Worm (Caenorhabditis elegans) whole organism, young adult: ENCODE results near the gene lgc-29.

Experiments
- B0336.3 ChIP-seq: fragments of 200-800 bp; sonication (Bioruptor generic); IDR thresholded peaks from 2 replicates; pipeline ENCODE4 v1.3.6; 2022; ENCODE audit warnings: missing genetic modification characterization, missing compliant biosample characterization
- F22D6.2 ChIP-seq: sonication (generic microtip); optimal IDR thresholded peaks from 2 replicates; lab custom pipeline; 2016; ENCODE audit warnings: mild to moderate bottlenecking, missing genetic modification characterization, missing compliant biosample characterization
- F33H1.4 ChIP-seq: fragments of 200-800 bp; sonication (Bioruptor generic); IDR thresholded peaks from 2 replicates; pipeline ENCODE4 v1.3.6; 2022; ENCODE audit warnings: missing genetic modification reagents, missing genetic modification characterization, missing compliant biosample characterization
- F55B11.4 ChIP-seq: sonication (generic microtip); optimal IDR thresholded peaks from 2 replicates; lab custom pipeline; 2016; ENCODE audit warnings: missing compliant biosample characterization, missing genetic modification characterization, borderline replicate concordance; ENCODE audit not compliant: insufficient read depth
- F57A8.1 ChIP-seq: fragments of 200-800 bp; sonication (Bioruptor generic); optimal IDR thresholded peaks from 2 replicates; lab custom pipeline; 2018; ENCODE audit warnings: mild to moderate bottlenecking, missing genetic modification characterization, moderate library complexity, missing compliant biosample characterization
- T07F8.4 ChIP-seq: sonication (generic microtip); optimal IDR thresholded peaks from 2 replicates; lab custom pipeline; 2016; ENCODE audit warnings: mild to moderate bottlenecking, missing genetic modification characterization, moderate library complexity, missing compliant biosample characterization
- Y67H2A.10 ChIP-seq: fragments of 200-800 bp; sonication (Bioruptor generic); conservative IDR thresholded peaks from 2 replicates; pipeline ENCODE4 v1.3.6; 2022; ENCODE audit warnings: missing genetic modification reagents, missing genetic modification characterization, missing compliant biosample characterization
- Y79H2A.3 ChIP-seq: fragments of 200-800 bp; sonication (Bioruptor generic); conservative IDR thresholded peaks from 2 replicates; pipeline ENCODE4 v1.3.6; 2022; ENCODE audit warnings: missing genetic modification reagents, missing genetic modification characterization, missing compliant biosample characterization
- akir-1 ChIP-seq: fragments of 200-800 bp; sonication (Bioruptor generic); optimal IDR thresholded peaks from 2 replicates; lab custom pipeline; 2018; ENCODE audit warnings: mild to moderate bottlenecking, missing genetic modification characterization, moderate library complexity, missing compliant biosample characterization
- aptf-3 ChIP-seq: fragments of 200-800 bp; sonication (Bioruptor generic); IDR thresholded peaks from 2 replicates; pipeline ENCODE4 v1.3.6; 2022; ENCODE audit warnings: missing genetic modification characterization, missing compliant biosample characterization
- attf-5 ChIP-seq: fragments of 200-800 bp; sonication (Bioruptor generic); optimal IDR thresholded peaks from 2 replicates; lab custom pipeline; 2018; ENCODE audit warnings: mild to moderate bottlenecking, missing genetic modification characterization, missing compliant biosample characterization
- cebp-1 ChIP-seq, 2 experiments: fragments of 200-800 bp in 1 of 2; sonication (Bioruptor generic) in 1 of 2; sonication (generic microtip) in 1 of 2; IDR thresholded peaks in 1 of 2; optimal IDR thresholded peaks in 1 of 2; 2 replicates each; pipeline versions ENCODE4 v1.3.6 to Lab custom; 2017 to 2022; ENCODE audit warnings: missing compliant biosample characterization in 2 of 2, missing genetic modification characterization in 2 of 2, mild to moderate bottlenecking in 1 of 2, missing genetic modification reagents in 1 of 2, moderate library complexity in 1 of 2
- ceh-100 ChIP-seq: fragments of 200-800 bp; sonication (Bioruptor generic); IDR thresholded peaks from 2 replicates; pipeline ENCODE4 v1.3.6; 2022; ENCODE audit warnings: missing genetic modification reagents, missing genetic modification characterization, missing compliant biosample characterization
- ceh-91 ChIP-seq: fragments of 200-800 bp; sonication (Bioruptor generic); IDR thresholded peaks from 2 replicates; pipeline ENCODE4 v1.3.6; 2022; ENCODE audit warnings: missing genetic modification reagents, missing genetic modification characterization, missing compliant biosample characterization
- chd-7 ChIP-seq: sonication (generic microtip); optimal IDR thresholded peaks from 2 replicates; lab custom pipeline; 2016; ENCODE audit warnings: mild to moderate bottlenecking, missing genetic modification characterization, moderate library complexity, missing compliant biosample characterization
- dox-1 ChIP-seq: fragments of 200-800 bp; sonication (Bioruptor generic); IDR thresholded peaks from 2 replicates; pipeline ENCODE4 v1.3.6; 2022; ENCODE audit warnings: missing genetic modification reagents, missing genetic modification characterization, missing compliant biosample characterization
- dpff-1 ChIP-seq: sonication (generic microtip); optimal IDR thresholded peaks from 2 replicates; lab custom pipeline; 2017; ENCODE audit warnings: mild to moderate bottlenecking, missing genetic modification characterization, missing compliant biosample characterization
- efl-1 ChIP-seq: fragments of 150-350 bp; optimal IDR thresholded peaks from 2 replicates; lab custom pipeline; 2014; ENCODE audit warnings: missing biosample characterization, missing genetic modification reagents, missing genetic modification characterization
- egl-18 ChIP-seq: fragments of 200-800 bp; sonication (Bioruptor generic); IDR thresholded peaks from 2 replicates; pipeline ENCODE4 v1.3.6; 2022; ENCODE audit warnings: missing genetic modification reagents, missing genetic modification characterization, missing compliant biosample characterization
- egrh-3 ChIP-seq: fragments of 200-800 bp; sonication (Bioruptor generic); IDR thresholded peaks from 2 replicates; pipeline ENCODE4 v1.3.6; 2022; ENCODE audit warnings: missing genetic modification reagents, missing genetic modification characterization, missing compliant biosample characterization
- fkh-3 ChIP-seq: sonication (generic microtip); optimal IDR thresholded peaks from 2 replicates; lab custom pipeline; 2016; ENCODE audit warnings: mild to moderate bottlenecking, missing genetic modification characterization, missing compliant biosample characterization
- gei-17 ChIP-seq: fragments of 200-800 bp; sonication (Bioruptor generic); optimal IDR thresholded peaks from 2 replicates; lab custom pipeline; 2018; ENCODE audit warnings: mild to moderate bottlenecking, missing genetic modification characterization, missing compliant biosample characterization
- hmg-1.2 ChIP-seq: fragments of 200-800 bp; sonication (Bioruptor generic); IDR thresholded peaks from 2 replicates; pipeline ENCODE4 v1.3.6; 2022; ENCODE audit warnings: missing genetic modification reagents, missing genetic modification characterization, missing compliant biosample characterization
- hsf-1 ChIP-seq: fragments of 200-800 bp; sonication (Bioruptor generic); IDR thresholded peaks from 2 replicates; pipeline ENCODE4 v1.3.6; 2022; ENCODE audit warnings: missing genetic modification reagents, missing genetic modification characterization, missing compliant biosample characterization
- let-526 ChIP-seq: fragments of 200-800 bp; sonication (Bioruptor generic); IDR thresholded peaks from 2 replicates; pipeline ENCODE4 v1.3.6; 2022; ENCODE audit warnings: missing genetic modification reagents, missing genetic modification characterization, missing compliant biosample characterization
- let-607 ChIP-seq, 2 experiments: fragments of 200-800 bp in 1 of 2; sonication (Bioruptor generic) in 1 of 2; sonication (generic microtip) in 1 of 2; optimal IDR thresholded peaks; 2 replicates each; lab custom pipeline; 2016 to 2018; ENCODE audit warnings: mild to moderate bottlenecking in 2 of 2, missing compliant biosample characterization in 2 of 2, missing genetic modification characterization in 2 of 2, moderate library complexity in 2 of 2, missing genotype in 1 of 2
- lin-35 ChIP-seq, 3 experiments: fragments of 150-350 bp in 2 of 3; sonication (generic microtip) in 1 of 3; optimal IDR thresholded peaks; 2 replicates each; lab custom pipeline; 2014 to 2018; ENCODE audit warnings: missing biosample characterization in 3 of 3, missing genetic modification characterization in 3 of 3, missing genetic modification reagents in 3 of 3
- madf-10 ChIP-seq: sonication (generic microtip); optimal IDR thresholded peaks from 2 replicates; lab custom pipeline; 2016; ENCODE audit warnings: mild to moderate bottlenecking, missing genetic modification characterization, missing compliant biosample characterization
- madf-3 ChIP-seq: fragments of 200-800 bp; sonication (Bioruptor generic); IDR thresholded peaks from 2 replicates; pipeline ENCODE4 v1.3.6; 2022; ENCODE audit warnings: missing genetic modification reagents, missing genetic modification characterization, missing compliant biosample characterization
- madf-6 ChIP-seq: fragments of 200-800 bp; sonication (Bioruptor generic); IDR thresholded peaks from 2 replicates; pipeline ENCODE4 v1.3.6; 2022; ENCODE audit warnings: missing genetic modification reagents, missing genetic modification characterization, missing compliant biosample characterization
- mcd-1 ChIP-seq: fragments of 200-800 bp; sonication (Bioruptor generic); IDR thresholded peaks from 2 replicates; pipeline ENCODE4 v1.3.6; 2022; ENCODE audit warnings: missing genetic modification reagents, missing genetic modification characterization, missing compliant biosample characterization
- mel-28 ChIP-seq: sonication (generic microtip); optimal IDR thresholded peaks from 2 replicates; lab custom pipeline; 2016; ENCODE audit warnings: borderline replicate concordance, mild to moderate bottlenecking, missing genetic modification characterization, missing compliant biosample characterization
- nfya-1 ChIP-seq: sonication (generic microtip); optimal IDR thresholded peaks from 2 replicates; lab custom pipeline; 2017; ENCODE audit warnings: antibody characterized with exemption, missing compliant biosample characterization, missing genetic modification characterization, borderline replicate concordance; ENCODE audit not compliant: insufficient read depth
- nfyb-1 ChIP-seq: fragments of 200-800 bp; sonication (Bioruptor generic); IDR thresholded peaks from 2 replicates; pipeline ENCODE4 v1.3.6; 2022; ENCODE audit warnings: missing genetic modification reagents, missing genetic modification characterization, missing compliant biosample characterization
- nhr-179 ChIP-seq: sonication (generic microtip); optimal IDR thresholded peaks from 2 replicates; lab custom pipeline; 2016; ENCODE audit warnings: mild to moderate bottlenecking, missing genetic modification characterization, missing compliant biosample characterization
- rcor-1 ChIP-seq: fragments of 200-800 bp; sonication (Bioruptor generic); IDR thresholded peaks from 2 replicates; pipeline ENCODE4 v1.3.6; 2022; ENCODE audit warnings: missing genetic modification reagents, missing genetic modification characterization, missing compliant biosample characterization
- repo-1 ChIP-seq: sonication (generic microtip); optimal IDR thresholded peaks from 2 replicates; lab custom pipeline; 2017; ENCODE audit warnings: mild to moderate bottlenecking, missing genetic modification characterization, missing compliant biosample characterization
- sea-2 ChIP-seq: fragments of 200-800 bp; sonication (Bioruptor generic); IDR thresholded peaks from 2 replicates; pipeline ENCODE4 v1.3.6; 2022; ENCODE audit warnings: missing genetic modification characterization, missing compliant biosample characterization
- snpc-1.1 ChIP-seq: sonication (generic microtip); optimal IDR thresholded peaks from 2 replicates; lab custom pipeline; 2017; ENCODE audit warnings: missing genetic modification characterization, mild to moderate bottlenecking, missing compliant biosample characterization, antibody characterized with exemption, moderate library complexity, missing genotype, missing genetic modification reagents; ENCODE audit not compliant: insufficient read depth
- snpc-1.3 ChIP-seq: sonication (generic microtip); optimal IDR thresholded peaks from 2 replicates; lab custom pipeline; 2017; ENCODE audit warnings: missing genetic modification characterization, mild to moderate bottlenecking, missing compliant biosample characterization, antibody characterized with exemption, moderate library complexity, missing genotype, missing genetic modification reagents; ENCODE audit not compliant: insufficient read depth
- sptf-2 ChIP-seq: fragments of 200-800 bp; sonication (Bioruptor generic); optimal IDR thresholded peaks from 2 replicates; lab custom pipeline; 2018; ENCODE audit warnings: mild to moderate bottlenecking, missing genetic modification characterization, missing compliant biosample characterization
- tbp1 ChIP-seq: fragments of 200-800 bp; sonication (Bioruptor generic); optimal IDR thresholded peaks from 2 replicates; lab custom pipeline; 2018; ENCODE audit warnings: mild to moderate bottlenecking, missing genetic modification characterization, missing compliant biosample characterization
- zfh-2 ChIP-seq: fragments of 200-800 bp; sonication (Bioruptor generic); conservative IDR thresholded peaks from 2 replicates; pipeline ENCODE4 v1.3.6; 2022; ENCODE audit warnings: missing genetic modification reagents, missing genetic modification characterization, missing compliant biosample characterization
- ztf-3 ChIP-seq: fragments of 200-800 bp; sonication (Bioruptor generic); optimal IDR thresholded peaks from 2 replicates; lab custom pipeline; 2018; ENCODE audit warnings: mild to moderate bottlenecking, missing genetic modification characterization, missing compliant biosample characterization
- ztf-6 ChIP-seq: fragments of 200-800 bp; sonication (Bioruptor generic); IDR thresholded peaks from 2 replicates; pipeline ENCODE4 v1.3.6; 2022; ENCODE audit warnings: missing genetic modification reagents, missing genetic modification characterization, missing compliant biosample characterization

The lgc-29 gene

ce11 chrV:4175624-4176023, 36.8 kb downstream of the lgc-29 start, which contains the start of the genes coh-4 and pid-5 (continued):
- peak; percentile 74 for TF ChIP-seq B0336.3 (GFP tag; lab: Robert Waterston, UW)
- no peak for TF ChIP-seq cebp-1 (GFP tag; IDR thresholded peaks at IDR 0.05; lab: Robert Waterston, UW)
- no peak for TF ChIP-seq cebp-1 (tag; optimal IDR thresholded peaks at IDR 0.05; lab: Kevin White, UChicago)
- no peak for TF ChIP-seq ztf-6
- no peak for TF ChIP-seq sptf-2
- TF ChIP-seq efl-1 = peak; percentile 98
- no peak for TF ChIP-seq madf-10 (tag; lab: Kevin White, UChicago)
- TF ChIP-seq T07F8.4 (tag; lab: Kevin White, UChicago) = no peak
- TF ChIP-seq chd-7 (tag; lab: Kevin White, UChicago) = no peak
- no peak for TF ChIP-seq akir-1 (GFP tag; lab: Kevin White, UChicago)
- no peak for TF ChIP-seq ztf-3 (GFP tag; lab: Kevin White, UChicago)
- 0 out of 2 replicates have a peak, but pooled peaks have one; percentile 70 for TF ChIP-seq madf-3
- peak in 1 of 3 experiments; percentile 46 for TF ChIP-seq lin-35 (GFP tag; optimal IDR thresholded peaks at IDR 0.05; lab: Kevin White, UChicago)
- TF ChIP-seq F55B11.4 = no peak
- TF ChIP-seq dpff-1 (tag; lab: Kevin White, UChicago) = no peak
- TF ChIP-seq nhr-179 = no peak
- no peak for TF ChIP-seq sea-2 (GFP tag; lab: Robert Waterston, UW)
- TF ChIP-seq fkh-3 (tag; lab: Kevin White, UChicago) = no peak
- TF ChIP-seq F33H1.4 (GFP tag; lab: Robert Waterston, UW) = peak; percentile 99
- no peak for TF ChIP-seq let-607 (tag; optimal IDR thresholded peaks at IDR 0.05; lab: Kevin White, UChicago)
- peak; percentile 83 for TF ChIP-seq mcd-1
- TF ChIP-seq attf-5 = no peak
- no peak for TF ChIP-seq Y79H2A.3 (GFP tag; lab: Robert Waterston, UW)
- peak; percentile 89 for TF ChIP-seq dox-1 (GFP tag; lab: Robert Waterston, UW)
- TF ChIP-seq rcor-1 (GFP tag; lab: Robert Waterston, UW) = peak; percentile 80
- TF ChIP-seq ceh-91 (GFP tag; lab: Robert Waterston, UW) = peak; percentile 94
- no peak for TF ChIP-seq let-526
- no peak for TF ChIP-seq F57A8.1
- no peak for TF ChIP-seq zfh-2 (GFP tag; lab: Robert Waterston, UW)
- TF ChIP-seq, all 124 proteins: peak for 42

DNA sequence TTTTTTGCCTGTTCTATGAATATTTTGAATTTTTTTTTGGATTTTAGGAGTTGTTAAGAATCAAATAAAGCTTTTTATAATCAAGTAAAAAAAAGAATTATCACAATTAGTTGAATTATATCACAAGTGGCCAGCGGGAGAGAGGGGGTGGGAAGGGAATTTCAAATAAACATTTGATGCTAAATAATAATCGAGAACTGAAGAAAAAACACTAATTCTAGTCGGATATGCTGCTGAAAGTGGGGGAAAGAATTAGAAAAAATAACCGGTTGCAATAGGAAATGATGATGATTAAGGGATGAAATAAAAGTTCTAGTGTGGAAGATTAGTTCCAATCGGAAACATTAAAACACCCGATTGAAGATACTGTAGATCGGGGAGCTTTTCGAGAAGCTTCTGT, 42.5 kb downstream of the lgc-29 start:
- no peak for TF ChIP-seq tbp1
- peak; percentile 49 for TF ChIP-seq madf-6 (GFP tag; lab: Robert Waterston, UW)

DNA sequence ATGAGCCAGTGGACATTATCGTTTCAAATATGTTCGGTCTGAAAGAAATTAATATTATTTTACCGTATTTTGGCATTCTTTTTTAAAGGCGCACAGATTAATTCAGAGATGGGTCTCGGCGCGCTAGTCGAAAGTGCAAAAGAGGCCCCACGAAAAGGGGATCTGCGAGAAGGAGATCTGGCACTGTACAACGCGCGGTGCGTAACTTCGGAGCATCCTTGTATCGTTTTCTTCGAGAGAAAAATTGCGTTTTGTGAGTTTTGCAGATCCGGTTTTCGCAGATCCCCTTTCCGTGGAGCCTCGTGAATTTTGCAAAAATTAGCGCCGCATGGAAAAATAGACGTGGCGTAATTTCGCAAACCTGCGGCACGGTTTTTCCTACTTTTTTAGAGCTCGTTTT, 42.9 kb downstream of the lgc-29 start:
- peak; percentile 76 for TF ChIP-seq ceh-100
- TF ChIP-seq nhr-179 = no peak

DNA sequence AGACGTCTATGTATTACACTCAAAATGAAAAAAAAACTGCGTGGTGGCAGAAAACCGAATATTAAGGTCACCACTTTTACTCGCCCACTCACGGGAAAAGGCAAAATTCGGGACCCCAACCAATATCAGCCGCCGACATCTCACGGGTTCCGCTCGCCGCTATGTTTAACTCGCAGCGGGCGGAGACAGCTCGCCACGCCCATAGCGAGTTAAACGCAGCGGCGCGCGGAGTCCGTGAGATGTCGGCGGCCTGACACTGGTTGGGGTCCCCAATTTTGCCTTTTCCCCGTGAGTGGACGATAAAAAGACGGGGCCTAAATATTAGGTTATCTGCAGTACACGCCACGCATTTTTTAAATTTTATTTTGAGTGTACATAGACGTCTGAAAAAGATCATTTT, 43.8 kb downstream of the lgc-29 start:
- TF ChIP-seq repo-1 (tag; lab: Kevin White, UChicago) (no peak), hmg-1.2 (GFP tag; lab: Robert Waterston, UW) (peak; percentile 54), hsf-1 (GFP tag; lab: Robert Waterston, UW) (no peak), ceh-100 (no peak), aptf-3 (GFP tag; lab: Robert Waterston, UW) (no peak), egl-18 (no peak), nfya-1 (tag; lab: Kevin White, UChicago) (no peak), snpc-1.1 (peak; percentile 40), F22D6.2 (no peak), mel-28 (tag; lab: Kevin White, UChicago) (no peak), chd-7 (tag; lab: Kevin White, UChicago) (no peak), egrh-3 (peak; percentile 73), snpc-1.3 (no peak), gei-17 (GFP tag; lab: Kevin White, UChicago) (no peak), nfyb-1 (GFP tag; lab: Robert Waterston, UW) (no peak), Y67H2A.10 (no peak), zfh-2 (GFP tag; lab: Robert Waterston, UW) (no peak)
